Worm (Caenorhabditis elegans): Measurements from ENCODE around the gene T07D4.5.

ce11 chrII:8896541-8896940 is 12.4 kb upstream of the T07D4.5 start, which contains the start of gene lat-1:
- TF ChIP-seq lin-39 (tag; optimal IDR thresholded peaks at IDR 0.05) (no peak), unc-62 (GFP tag; optimal IDR thresholded peaks at IDR 0.05) (no peak), pha-4 (tag; optimal IDR thresholded peaks at IDR 0.05) (no peak), skn-1 (tag; optimal IDR thresholded peaks at IDR 0.05) (no peak), nhr-237 (tag; optimal IDR thresholded peaks at IDR 0.05) (no peak), nhr-77 (tag; optimal IDR thresholded peaks at IDR 0.05) (no peak), elt-1 (tag; optimal IDR thresholded peaks at IDR 0.05) (no peak), fkh-2 (tag; optimal IDR thresholded peaks at IDR 0.05) (no peak), egl-27 (tag; optimal IDR thresholded peaks at IDR 0.05) (no peak), ama-1 (optimal IDR thresholded peaks at IDR 0.05) (no peak), hmg-11 (tag; optimal IDR thresholded peaks at IDR 0.05) (no peak), fos-1 (tag; optimal IDR thresholded peaks at IDR 0.05) (no peak), nhr-12 (tag; optimal IDR thresholded peaks at IDR 0.05) (no peak)

Data from whole organism, L3 larva.